Worm (Caenorhabditis elegans): ENCODE results near the gene phy-2.
"Not testable (repeated sequence)": the region's sequence is repeated elsewhere in the genome, so short reads cannot be mapped to it uniquely, and the experiment has no call there.

DNA sequence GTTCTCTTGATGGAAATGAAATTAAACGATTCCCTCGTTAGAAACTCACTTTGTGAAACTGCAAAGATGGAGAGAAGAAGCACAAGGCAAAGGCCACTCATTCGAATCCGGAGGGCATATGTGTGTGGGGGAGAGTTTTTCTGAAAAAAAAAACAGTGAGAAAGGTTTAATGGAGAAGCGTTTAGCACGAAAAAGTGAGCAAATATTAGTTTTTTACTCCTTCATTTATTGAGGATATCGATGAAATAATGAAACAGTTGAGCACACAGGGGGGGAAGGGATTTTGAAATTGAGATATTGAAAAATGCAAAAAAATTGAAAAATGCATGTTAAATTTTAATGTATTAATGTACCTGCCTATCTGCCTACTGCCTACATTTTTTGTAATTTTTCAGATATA lies 37.6 kb downstream of the phy-2 start, which contains the start of gene nlr-1:
- TF ChIP-seq nhr-11, pha-4, dve-1, C08G9.2, pros-1 (tag; optimal IDR thresholded peaks at IDR 0.05): not testable (repeated sequence)

Data from whole organism, late embryonic.